Worm (Caenorhabditis elegans) whole organism, L4/young adult: ENCODE results near the gene dnc-4.

ENCODE experiments used
- W03F9.2 ChIP-seq: fragments of 150-350 bp; optimal IDR thresholded peaks from 2 replicates; lab custom pipeline; 2014; ENCODE audit warnings: missing biosample characterization, missing genetic modification characterization
- dao-5 ChIP-seq: sonication (generic microtip); optimal IDR thresholded peaks from 2 replicates; lab custom pipeline; 2016; ENCODE audit warnings: missing genotype, missing genetic modification characterization, moderate library complexity, missing compliant biosample characterization
- him-1 ChIP-seq: sonication (generic microtip); optimal IDR thresholded peaks from 2 replicates; lab custom pipeline; 2016; ENCODE audit warnings: missing genotype, missing genetic modification reagents, missing genetic modification characterization, missing compliant biosample characterization

DNA sequence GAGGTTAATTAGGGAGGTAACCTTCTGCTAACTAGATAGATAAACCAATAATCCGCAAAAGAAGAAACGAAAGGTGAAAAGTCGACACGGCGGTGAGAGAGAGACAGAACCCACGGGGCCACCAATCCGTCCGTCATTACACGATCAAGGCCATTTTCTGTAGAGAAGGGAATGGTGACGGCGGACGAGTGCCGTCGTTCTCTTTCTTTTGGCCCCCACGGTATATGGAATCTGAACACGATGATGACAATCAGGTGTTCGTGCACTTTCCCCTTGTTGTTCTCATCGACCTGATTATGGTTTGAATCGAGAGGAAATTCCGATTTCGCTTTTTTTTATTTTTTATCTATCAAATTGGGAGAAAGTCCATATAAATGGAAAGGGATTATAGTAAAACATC, 10.2 kb downstream of the dnc-4 start:
- TF ChIP-seq him-1 (tag; lab: Kevin White, UChicago) (no peak), dao-5 (tag; lab: Kevin White, UChicago) (no peak), W03F9.2 (no peak)
